Fruit fly (Drosophila melanogaster) ovary, adult (tissue): Measurements from ENCODE around the gene Gnpat.
A peak's percentile ranks its signal among the peaks of the same experiment; 100 is the strongest.

Source experiments
- CG17801 ChIP-seq: fragments of 200-800 bp; optimal IDR thresholded peaks from 2 replicates; lab custom pipeline; 2019; ENCODE audit warnings: missing biosample characterization, mild to moderate bottlenecking, missing genetic modification characterization, moderate library complexity; ENCODE audit not compliant: partially characterized antibody

Gnpat gene

dm6 chr3R:25459200-25459809, 31.4 kb downstream of the Gnpat start:
- TF ChIP-seq CG17801 (GFP tag; lab: Kevin White, UChicago) = no peak

- TF ChIP-seq CG17801 (GFP tag; lab: Kevin White, UChicago) = no peak
Measured at dm6 chr3R:25457097-25457496, 33.6 kb downstream of the Gnpat start.

dm6 chr3R:25453150-25453680, 37.5 kb downstream of the Gnpat start:
- no peak for TF ChIP-seq CG17801 (GFP tag; lab: Kevin White, UChicago)

- TF ChIP-seq CG17801 (GFP tag; lab: Kevin White, UChicago) = no peak
Measured at dm6 chr3R:25451832-25452231, 38.9 kb downstream of the Gnpat start.

- TF ChIP-seq CG17801 (GFP tag; lab: Kevin White, UChicago) = no peak
Measured at dm6 chr3R:25448737-25449136, 42.0 kb downstream of the Gnpat start.

- peak; percentile 44 for TF ChIP-seq CG17801 (GFP tag; lab: Kevin White, UChicago)
Measured at dm6 chr3R:25448318-25448717, 42.4 kb downstream of the Gnpat start.

- TF ChIP-seq CG17801 (GFP tag; lab: Kevin White, UChicago) = no peak
Measured at dm6 chr3R:25447451-25447850, 43.3 kb downstream of the Gnpat start.

dm6 chr3R:25446482-25447300, 44.0 kb downstream of the Gnpat start:
- no peak for TF ChIP-seq CG17801 (GFP tag; lab: Kevin White, UChicago)

dm6 chr3R:25445546-25446400, 45.0 kb downstream of the Gnpat start:
- TF ChIP-seq CG17801 (GFP tag; lab: Kevin White, UChicago) = no peak

- no peak for TF ChIP-seq CG17801 (GFP tag; lab: Kevin White, UChicago)
Measured at dm6 chr3R:25438353-25438986, 52.3 kb downstream of the Gnpat start.

dm6 chr3R:25437254-25437810, 53.4 kb downstream of the Gnpat start:
- no peak for TF ChIP-seq CG17801 (GFP tag; lab: Kevin White, UChicago)
